Fruit fly (Drosophila melanogaster) whole organism, embryonic: ENCODE data around the gene CG13481.
A peak's percentile ranks its signal among the peaks of the same experiment; 100 is the strongest.

ENCODE experiments used
- CG11398 ChIP-seq: fragments of 200-800 bp; sonication (Bioruptor generic); optimal IDR thresholded peaks from 2 replicates; lab custom pipeline; 2016; ENCODE audit warnings: missing biosample characterization, missing genetic modification characterization
- CG11504 ChIP-seq: fragments of 200-800 bp; sonication (Bioruptor generic); optimal IDR thresholded peaks from 3 replicates; lab custom pipeline; 2019; ENCODE audit warnings: missing biosample characterization, mild to moderate bottlenecking, missing genetic modification characterization, moderate library complexity
- CG12104 ChIP-seq: fragments of 200-800 bp; sonication (Bioruptor generic); optimal IDR thresholded peaks from 3 replicates; lab custom pipeline; 2016; ENCODE audit warnings: missing biosample characterization, missing genetic modification characterization
- CG12219 ChIP-seq: fragments of 200-800 bp; sonication (Bioruptor generic); optimal IDR thresholded peaks from 3 replicates; lab custom pipeline; 2018; ENCODE audit warnings: missing biosample characterization, mild to moderate bottlenecking, missing genetic modification characterization
- CG12769 ChIP-seq: fragments of 200-800 bp; sonication (Bioruptor generic); optimal IDR thresholded peaks from 2 replicates; lab custom pipeline; 2019; ENCODE audit warnings: missing biosample characterization, mild to moderate bottlenecking, missing genetic modification characterization, moderate library complexity
- CG12942 ChIP-seq: fragments of 200-800 bp; sonication (Bioruptor generic); optimal IDR thresholded peaks from 3 replicates; lab custom pipeline; 2016; ENCODE audit warnings: missing biosample characterization, missing genetic modification characterization
- CG13296 ChIP-seq: fragments of 200-800 bp; sonication (Bioruptor generic); optimal IDR thresholded peaks from 3 replicates; lab custom pipeline; 2018; ENCODE audit warnings: missing biosample characterization, mild to moderate bottlenecking, missing genetic modification characterization
- CG13624 ChIP-seq: fragments of 200-800 bp; sonication (Bioruptor generic); optimal IDR thresholded peaks from 2 replicates; lab custom pipeline; 2016; ENCODE audit warnings: missing biosample characterization, missing genetic modification characterization
- CG16863 ChIP-seq: fragments of 200-800 bp; sonication (Bioruptor generic); optimal IDR thresholded peaks from 3 replicates; lab custom pipeline; 2016; ENCODE audit warnings: missing biosample characterization, missing genetic modification characterization
- CG2678 ChIP-seq: fragments of 200-800 bp; sonication (Bioruptor generic); optimal IDR thresholded peaks from 3 replicates; lab custom pipeline; 2019; ENCODE audit warnings: missing biosample characterization, mild to moderate bottlenecking, missing genetic modification characterization, moderate library complexity
- CG31365 ChIP-seq: fragments of 200-800 bp; sonication (Bioruptor generic); optimal IDR thresholded peaks from 2 replicates; lab custom pipeline; 2018; ENCODE audit warnings: missing biosample characterization, mild to moderate bottlenecking, missing genetic modification characterization
- CG31388 ChIP-seq: fragments of 200-800 bp; sonication (Bioruptor generic); optimal IDR thresholded peaks from 2 replicates; lab custom pipeline; 2016; ENCODE audit warnings: missing biosample characterization, missing genetic modification characterization
- CG3163 ChIP-seq: fragments of 200-800 bp; sonication (Bioruptor generic); optimal IDR thresholded peaks from 3 replicates; lab custom pipeline; 2016; ENCODE audit warnings: missing biosample characterization, missing genetic modification characterization
- CG32772 ChIP-seq: fragments of 200-800 bp; sonication (Bioruptor generic); IDR thresholded peaks from 2 replicates; pipeline ENCODE4 v1.3.6; 2022; ENCODE audit warnings: missing biosample characterization, missing genetic modification characterization
- CG5953 ChIP-seq: fragments of 200-800 bp; sonication (Bioruptor generic); IDR thresholded peaks from 2 replicates; pipeline ENCODE4 v1.3.6; 2022; ENCODE audit warnings: missing biosample characterization, missing genetic modification characterization
- CG6765 ChIP-seq: fragments of 200-800 bp; sonication (Bioruptor generic); optimal IDR thresholded peaks from 3 replicates; lab custom pipeline; 2017; ENCODE audit warnings: missing biosample characterization, mild to moderate bottlenecking, missing genetic modification characterization
- CG8290 ChIP-seq, 3 experiments: fragments of 200-800 bp; sonication (Bioruptor generic); optimal IDR thresholded peaks; 2 replicates each; lab custom pipeline; 2016 to 2019; ENCODE audit warnings: missing biosample characterization in 3 of 3, missing genetic modification characterization in 3 of 3, mild to moderate bottlenecking in 2 of 3, moderate library complexity in 1 of 3
- CG9609 ChIP-seq: fragments of 200-800 bp; sonication (Bioruptor generic); optimal IDR thresholded peaks from 3 replicates; lab custom pipeline; 2016; ENCODE audit warnings: missing biosample characterization, missing genetic modification characterization
- CG9817 ChIP-seq: fragments of 200-800 bp; sonication (Bioruptor generic); optimal IDR thresholded peaks from 2 replicates; lab custom pipeline; 2018; ENCODE audit warnings: missing biosample characterization, mild to moderate bottlenecking, missing genetic modification characterization, moderate library complexity
- Chrac-16 ChIP-seq: fragments of 200-800 bp; sonication (Bioruptor generic); optimal IDR thresholded peaks from 3 replicates; lab custom pipeline; 2016; ENCODE audit warnings: missing biosample characterization, missing genetic modification characterization
- D ChIP-seq, 2 experiments: fragments of 200-800 bp in 1 of 2; fragments of >200 bp in 1 of 2; sonication (Bioruptor generic) in 1 of 2; optimal IDR thresholded peaks; 2 replicates in 1 of 2; 3 replicates in 1 of 2; lab custom pipeline; 2017; ENCODE audit warnings: mild to moderate bottlenecking in 1 of 2, missing biosample characterization in 1 of 2, missing genetic modification characterization in 1 of 2, missing genetic modification reagents in 1 of 2
- Dek ChIP-seq: fragments of 200-800 bp; sonication (Bioruptor generic); optimal IDR thresholded peaks from 3 replicates; lab custom pipeline; 2019; ENCODE audit warnings: missing biosample characterization, mild to moderate bottlenecking, missing genetic modification characterization, moderate library complexity
- Ets97D ChIP-seq: fragments of 200-800 bp; sonication (Bioruptor generic); optimal IDR thresholded peaks from 3 replicates; lab custom pipeline; 2016; ENCODE audit warnings: missing biosample characterization, missing genetic modification characterization
- GATAe ChIP-seq: fragments of 200-800 bp; sonication (Bioruptor generic); conservative IDR thresholded peaks from 2 replicates; pipeline ENCODE4 v1.3.6; 2022; ENCODE audit warnings: missing biosample characterization, missing genetic modification characterization
- Hsf ChIP-seq: fragments of 200-800 bp; sonication (Bioruptor generic); optimal IDR thresholded peaks from 3 replicates; lab custom pipeline; 2016; ENCODE audit warnings: missing biosample characterization, missing genetic modification characterization
- Max ChIP-seq: fragments of 200-800 bp; sonication (Bioruptor generic); optimal IDR thresholded peaks from 2 replicates; lab custom pipeline; 2016; ENCODE audit warnings: missing biosample characterization, mild to moderate bottlenecking, missing genetic modification characterization
- Myb ChIP-seq: fragments of 200-800 bp; sonication (Bioruptor generic); optimal IDR thresholded peaks from 2 replicates; lab custom pipeline; 2016; ENCODE audit warnings: missing biosample characterization, missing genetic modification characterization
- NfI ChIP-seq: fragments of 200-800 bp; sonication (Bioruptor generic); optimal IDR thresholded peaks from 3 replicates; lab custom pipeline; 2018; ENCODE audit warnings: missing biosample characterization, mild to moderate bottlenecking, missing genetic modification characterization, moderate library complexity
- Poxn ChIP-seq: fragments of 200-800 bp; sonication (Bioruptor generic); IDR thresholded peaks from 2 replicates; pipeline ENCODE4 v1.3.6; 2022; ENCODE audit warnings: missing biosample characterization, missing genetic modification characterization
- YL-1 ChIP-seq: fragments of 200-800 bp; sonication (Bioruptor generic); optimal IDR thresholded peaks from 3 replicates; lab custom pipeline; 2017; ENCODE audit warnings: missing biosample characterization, mild to moderate bottlenecking, missing genetic modification characterization
- ase ChIP-seq: fragments of 200-800 bp; sonication (Bioruptor generic); IDR thresholded peaks from 3 replicates; pipeline ENCODE4 v1.3.6; 2022; ENCODE audit warnings: missing biosample characterization, missing genetic modification characterization
- az2 ChIP-seq: fragments of 200-800 bp; sonication (Bioruptor generic); optimal IDR thresholded peaks from 3 replicates; lab custom pipeline; 2016; ENCODE audit warnings: missing biosample characterization, missing genetic modification characterization
- btn ChIP-seq: fragments of 200-800 bp; sonication (Bioruptor generic); optimal IDR thresholded peaks from 2 replicates; lab custom pipeline; 2016; ENCODE audit warnings: missing biosample characterization, missing genetic modification characterization
- cad ChIP-seq: fragments of >200 bp; optimal IDR thresholded peaks from 2 replicates; lab custom pipeline; 2017; ENCODE audit warnings: missing biosample characterization, missing genetic modification characterization
- danr ChIP-seq: fragments of 200-800 bp; sonication (Bioruptor generic); IDR thresholded peaks from 2 replicates; pipeline ENCODE4 v1.3.6; 2022; ENCODE audit warnings: missing biosample characterization, missing genetic modification characterization
- ems ChIP-seq: fragments of 200-800 bp; sonication (Bioruptor generic); optimal IDR thresholded peaks from 3 replicates; lab custom pipeline; 2016; ENCODE audit warnings: missing biosample characterization, missing genetic modification characterization
- en ChIP-seq: fragments of 200-800 bp; sonication (Bioruptor generic); optimal IDR thresholded peaks from 2 replicates; lab custom pipeline; 2016; ENCODE audit warnings: missing biosample characterization, missing genetic modification characterization
- fd96Cb ChIP-seq: fragments of 200-800 bp; sonication (Bioruptor generic); optimal IDR thresholded peaks from 2 replicates; lab custom pipeline; 2018; ENCODE audit warnings: missing biosample characterization, mild to moderate bottlenecking, missing genetic modification characterization, moderate library complexity
- lab ChIP-seq: fragments of 200-800 bp; sonication (Bioruptor generic); optimal IDR thresholded peaks from 3 replicates; lab custom pipeline; 2017; ENCODE audit warnings: missing biosample characterization, missing genetic modification characterization, mild to moderate bottlenecking, moderate library complexity, missing genetic modification reagents
- oc ChIP-seq: fragments of 200-800 bp; sonication (Bioruptor generic); optimal IDR thresholded peaks from 2 replicates; lab custom pipeline; 2018; ENCODE audit warnings: missing biosample characterization, mild to moderate bottlenecking, missing genetic modification characterization, moderate library complexity
- peb ChIP-seq: fragments of 200-800 bp; sonication (Bioruptor generic); IDR thresholded peaks from 2 replicates; pipeline ENCODE4 v1.3.6; 2022; ENCODE audit warnings: missing biosample characterization, missing genetic modification characterization
- prd ChIP-seq, 3 experiments: fragments of >200 bp in 2 of 3; fragments of 200-800 bp in 1 of 3; sonication (Bioruptor generic) in 1 of 3; optimal IDR thresholded peaks in 2 of 3; IDR thresholded peaks in 1 of 3; 2 replicates in 2 of 3; 3 replicates in 1 of 3; pipeline versions ENCODE4 v1.3.6 to Lab custom; 2017 to 2022; ENCODE audit warnings: missing biosample characterization in 1 of 3, missing genetic modification characterization in 1 of 3
- ranshi ChIP-seq: fragments of 200-800 bp; sonication (Bioruptor generic); IDR thresholded peaks from 2 replicates; pipeline ENCODE4 v1.3.6; 2022; ENCODE audit warnings: missing biosample characterization, missing genetic modification characterization
- rib ChIP-seq: fragments of 200-800 bp; sonication (Bioruptor generic); IDR thresholded peaks from 2 replicates; pipeline ENCODE4 v1.3.6; 2022; ENCODE audit warnings: missing biosample characterization, missing genetic modification characterization
- sc ChIP-seq, 3 experiments: fragments of >200 bp in 2 of 3; fragments of 200-800 bp in 1 of 3; sonication (Bioruptor generic) in 1 of 3; optimal IDR thresholded peaks; 2 replicates in 2 of 3; 3 replicates in 1 of 3; lab custom pipeline; 2017; ENCODE audit warnings: mild to moderate bottlenecking in 1 of 3, missing biosample characterization in 1 of 3, missing genetic modification characterization in 1 of 3, missing genetic modification reagents in 1 of 3
- slbo ChIP-seq: fragments of 200-800 bp; sonication (Bioruptor generic); IDR thresholded peaks from 2 replicates; pipeline ENCODE4 v1.3.6; 2022; ENCODE audit warnings: missing biosample characterization, missing genetic modification characterization
- yki ChIP-seq: fragments of >200 bp; optimal IDR thresholded peaks from 3 replicates; lab custom pipeline; 2018
- zen ChIP-seq: fragments of 200-800 bp; sonication (Bioruptor generic); optimal IDR thresholded peaks from 3 replicates; lab custom pipeline; 2018; ENCODE audit warnings: missing biosample characterization, mild to moderate bottlenecking, missing genetic modification characterization, moderate library complexity
- zen2 ChIP-seq: fragments of 200-800 bp; sonication (Bioruptor generic); IDR thresholded peaks from 3 replicates; pipeline ENCODE4 v1.3.6; 2022; ENCODE audit warnings: missing biosample characterization, missing genetic modification characterization; ENCODE audit not compliant: partially characterized antibody

The CG13481 gene

dm6 chr3L:14410146-14410676, 40.7 kb upstream of the CG13481 start, which contains the start of gene CG3919 (continued):
- TF ChIP-seq CG13296 (GFP tag; lab: Kevin White, UChicago) (peak; percentile 9), CG5953 (no peak), CG12942 (GFP tag; lab: Kevin White, UChicago) (peak; percentile 34), CG12769 (tag; lab: Kevin White, UChicago) (peak; percentile 60), YL-1 (GFP tag; lab: Kevin White, UChicago) (no peak), yki (lab: Kevin White, UChicago) (no peak), rib (GFP tag; lab: Robert Waterston, UW) (peak; percentile 56), CG6765 (no peak), Poxn (GFP tag; lab: Robert Waterston, UW) (no peak), zen2 (GFP tag; lab: Robert Waterston, UW) (no peak; the same call in 2 of the 3 replicates), CG12104 (GFP tag; lab: Kevin White, UChicago) (peak; percentile 69), ranshi (GFP tag; lab: Robert Waterston, UW) (peak; percentile 27; the same call in 1 of the 2 replicates), CG2678 (tag; lab: Kevin White, UChicago) (peak; percentile 78), CG32772 (peak; percentile 54; the same call in 1 of the 2 replicates), oc (tag; lab: Kevin White, UChicago) (peak; percentile 3), Ets97D (peak; percentile 40), sc (optimal IDR thresholded peaks at IDR 0.05; lab: Kevin White, UChicago) (no peak), sc (GFP tag; optimal IDR thresholded peaks at IDR 0.05; lab: Kevin White, UChicago) (no peak), CG12219 (GFP tag; lab: Kevin White, UChicago) (peak; percentile 11), Dek (tag; lab: Kevin White, UChicago) (peak; percentile 52), az2 (GFP tag; lab: Kevin White, UChicago) (peak; percentile 51), btn (GFP tag; lab: Kevin White, UChicago) (no peak), Hsf (peak; percentile 53), CG3163 (GFP tag; lab: Kevin White, UChicago) (peak; percentile 21), ems (GFP tag; lab: Kevin White, UChicago) (no peak), CG9817 (tag; lab: Kevin White, UChicago) (peak; percentile 26), fd96Cb (tag; lab: Kevin White, UChicago) (peak; percentile 49), CG16863 (peak; percentile 50), cad (GFP tag; lab: Kevin White, UChicago) (no peak), prd (optimal IDR thresholded peaks at IDR 0.05; lab: Kevin White, UChicago) (no peak), prd (GFP tag; IDR thresholded peaks at IDR 0.05; lab: Robert Waterston, UW) (peak; percentile 71; the same call in 2 of the 3 replicates), zen (tag; lab: Kevin White, UChicago) (peak; percentile 80), D (optimal IDR thresholded peaks at IDR 0.05; lab: Kevin White, UChicago) (no peak), D (GFP tag; optimal IDR thresholded peaks at IDR 0.05; lab: Kevin White, UChicago) (peak; percentile 56), CG31388 (GFP tag; lab: Kevin White, UChicago) (no peak), CG11398 (GFP tag; lab: Kevin White, UChicago) (peak; percentile 30), ase (no peak; the same call in 2 of the 3 replicates), slbo (GFP tag; lab: Robert Waterston, UW) (peak; percentile 81), en (GFP tag; lab: Kevin White, UChicago) (no peak), Max (peak; percentile 36), CG31365 (tag; lab: Kevin White, UChicago) (no peak), NfI (GFP tag; lab: Kevin White, UChicago) (peak; percentile 59), CG9609 (GFP tag; lab: Kevin White, UChicago) (peak; percentile 59), Chrac-16 (GFP tag; lab: Kevin White, UChicago) (peak; percentile 46), Myb (GFP tag; lab: Kevin White, UChicago) (peak; percentile 49), lab (GFP tag; lab: Kevin White, UChicago) (peak; percentile 60), peb (GFP tag; lab: Robert Waterston, UW) (no peak), CG11504 (tag; lab: Kevin White, UChicago) (peak; percentile 53), danr (peak; percentile 14; the same call in 1 of the 2 replicates), GATAe (GFP tag; lab: Robert Waterston, UW) (no peak), CG13624 (no peak), CG8290 (GFP tag; optimal IDR thresholded peaks at IDR 0.05; lab: Kevin White, UChicago) (peak; percentile 39), CG8290 (tag; optimal IDR thresholded peaks at IDR 0.05; lab: Kevin White, UChicago) (peak; percentile 67 to 91)
